Fruit fly (Drosophila melanogaster): ENCODE measurements around the gene Myo31DF.

DNA sequence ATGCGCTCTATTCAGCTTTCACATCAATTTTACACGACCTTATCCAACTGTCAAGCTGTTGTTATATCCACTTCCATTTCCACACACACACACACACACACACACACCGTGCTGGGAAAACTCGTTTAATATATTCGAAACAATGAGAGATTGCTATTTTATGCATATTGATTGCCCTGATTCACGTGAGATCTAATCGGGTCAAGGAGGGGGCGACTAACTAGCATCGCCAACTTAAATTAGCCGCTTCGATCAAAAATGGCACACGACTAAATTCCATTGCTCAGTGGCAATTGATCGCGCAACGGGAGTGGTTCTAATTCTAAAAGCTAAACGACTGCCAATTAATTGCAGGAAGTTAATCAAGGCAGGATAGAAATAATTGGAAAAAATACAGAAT is 27.4 kb upstream of the Myo31DF start, which contains the start of gene CG18302:
- TF ChIP-seq Crg-1 (GFP tag; optimal IDR thresholded peaks at IDR 0.05) (no peak), tj (GFP tag; optimal IDR thresholded peaks at IDR 0.05) (no peak)
